Worm (Caenorhabditis elegans): ENCODE data around the gene M02B1.3.

ce11 chrIV:12840348-12840747 lies 4.0 kb downstream of the M02B1.3 start:
- no peak for TF ChIP-seq T22C8.4 (GFP tag; IDR thresholded peaks at IDR 0.05)
- TF ChIP-seq flt-1 (GFP tag; IDR thresholded peaks at IDR 0.05) = no peak
- TF ChIP-seq klf-2 (GFP tag; conservative IDR thresholded peaks at IDR 0.05) = no peak
- TF ChIP-seq ref-1 (GFP tag; conservative IDR thresholded peaks at IDR 0.05) = no peak
- no peak for TF ChIP-seq ztf-23 (GFP tag; IDR thresholded peaks at IDR 0.05)
- TF ChIP-seq cog-1 (tag; optimal IDR thresholded peaks at IDR 0.05) = no peak
- TF ChIP-seq med-1 (GFP tag; optimal IDR thresholded peaks at IDR 0.05; ENCODE audit: insufficient read depth) = no peak
- TF ChIP-seq tab-1 (GFP tag; IDR thresholded peaks at IDR 0.05) = no peak

All from whole organism, midembryonic.